Worm (Caenorhabditis elegans): ENCODE results near the gene acdh-11.

DNA sequence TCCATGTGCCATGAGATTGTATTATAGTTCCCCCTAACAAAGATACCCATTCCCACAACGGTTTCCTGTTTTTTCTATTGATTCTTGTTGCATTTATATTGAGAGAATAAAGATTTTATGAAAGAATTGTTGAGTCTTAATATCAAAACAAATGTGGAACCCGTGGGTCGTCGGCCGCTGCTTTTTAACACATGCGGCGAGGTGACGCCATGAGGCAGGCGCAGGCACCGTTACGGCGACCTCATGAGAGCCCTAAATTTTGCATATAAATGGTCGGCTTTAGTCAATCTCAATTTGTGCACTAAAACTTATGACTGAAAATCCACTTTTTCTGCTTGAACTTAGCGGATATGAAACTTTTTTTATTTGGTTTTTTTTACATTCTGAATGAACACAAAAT lies 28.5 kb upstream of the acdh-11 start:
- TF ChIP-seq tbx-37 (GFP tag; conservative IDR thresholded peaks at IDR 0.05) (no peak), hmbx-1 (tag; optimal IDR thresholded peaks at IDR 0.05) (no peak), flt-1 (GFP tag; IDR thresholded peaks at IDR 0.05) (no peak), ama-1 (optimal IDR thresholded peaks at IDR 0.05) (no peak), hmg-4 (GFP tag; optimal IDR thresholded peaks at IDR 0.05) (no peak), pes-1 (GFP tag; IDR thresholded peaks at IDR 0.05) (no peak), tra-4 (tag; optimal IDR thresholded peaks at IDR 0.05) (no peak), ceh-36 (tag; optimal IDR thresholded peaks at IDR 0.05) (no peak)

Data from whole organism, early embryonic.